Worm (Caenorhabditis elegans) whole organism, midembryonic: Measurements from ENCODE around the gene K01D12.8.

Experiments used
- T22C8.4 ChIP-seq: fragments of 200-800 bp; sonication (Bioruptor generic); IDR thresholded peaks from 2 replicates; pipeline ENCODE4 v1.3.6; 2022; ENCODE audit warnings: missing genetic modification characterization, missing compliant biosample characterization
- flt-1 ChIP-seq: fragments of 200-800 bp; sonication (Bioruptor generic); IDR thresholded peaks from 2 replicates; pipeline ENCODE4 v1.3.6; 2022; ENCODE audit warnings: missing genetic modification characterization, missing compliant biosample characterization
- klf-2 ChIP-seq: fragments of 200-800 bp; sonication (Bioruptor generic); conservative IDR thresholded peaks from 2 replicates; pipeline ENCODE4 v1.3.6; 2022; ENCODE audit warnings: missing genetic modification reagents, missing genetic modification characterization, missing compliant biosample characterization
- ref-1 ChIP-seq: fragments of 200-800 bp; sonication (Bioruptor generic); conservative IDR thresholded peaks from 2 replicates; pipeline ENCODE4 v1.3.6; 2022; ENCODE audit warnings: missing genetic modification reagents, missing genetic modification characterization, missing compliant biosample characterization
- tab-1 ChIP-seq: fragments of 200-800 bp; sonication (Bioruptor generic); IDR thresholded peaks from 2 replicates; pipeline ENCODE4 v1.3.6; 2022; ENCODE audit warnings: missing genetic modification characterization, missing compliant biosample characterization
- ztf-23 ChIP-seq: fragments of 200-800 bp; sonication (Bioruptor generic); IDR thresholded peaks from 2 replicates; pipeline ENCODE4 v1.3.6; 2022; ENCODE audit warnings: missing genetic modification reagents, missing genetic modification characterization, missing compliant biosample characterization
- ztf-29 ChIP-seq: fragments of 200-800 bp; sonication (Bioruptor generic); IDR thresholded peaks from 2 replicates; pipeline ENCODE4 v1.3.6; 2022; ENCODE audit warnings: missing genetic modification reagents, missing genetic modification characterization, missing compliant biosample characterization

ce11 chrV:12371386-12371785 lies 31.1 kb upstream of the K01D12.8 start, which contains the start of gene F23H12.7:
- TF ChIP-seq ref-1 = no peak
- no peak for TF ChIP-seq ztf-29 (GFP tag; lab: Robert Waterston, UW)
- TF ChIP-seq flt-1 (GFP tag; lab: Robert Waterston, UW) = no peak
- TF ChIP-seq klf-2 (GFP tag; lab: Robert Waterston, UW) = no peak
- TF ChIP-seq tab-1 (GFP tag; lab: Robert Waterston, UW) = no peak
- TF ChIP-seq T22C8.4 (GFP tag; lab: Robert Waterston, UW) = no peak
- no peak for TF ChIP-seq ztf-23 (GFP tag; lab: Robert Waterston, UW)
